Worm (Caenorhabditis elegans): ENCODE results near the gene dhs-13.

Gene dhs-13

DNA sequence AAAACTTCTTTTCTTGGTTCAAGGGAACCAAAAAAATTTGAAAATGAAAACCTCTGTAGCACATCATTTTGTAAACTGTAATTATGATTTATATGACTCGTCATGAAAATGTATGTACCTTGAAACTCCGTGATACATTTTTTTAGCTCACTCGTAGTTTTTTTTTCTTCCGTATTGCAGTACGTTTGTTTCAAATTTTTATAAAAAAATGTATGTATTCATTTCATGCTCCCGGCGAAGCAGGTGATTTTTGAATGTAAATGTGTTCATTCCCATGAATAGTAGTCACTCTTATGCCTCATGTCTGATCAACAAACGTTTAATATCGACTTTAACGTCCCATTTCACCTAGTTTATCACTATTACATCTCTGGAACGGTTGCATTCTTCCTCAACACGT, 46.2 kb downstream of the dhs-13 start, which contains the start of gene sri-27:
Gene sri-27, plus strand, starts transcription at position 301 of the 400 bp plus-strand sequence.
- no peak for TF ChIP-seq tra-1 (GFP tag; IDR thresholded peaks at IDR 0.05)
- TF ChIP-seq zag-1 (tag; optimal IDR thresholded peaks at IDR 0.05), result no peak
- TF ChIP-seq F49E8.2 (tag; optimal IDR thresholded peaks at IDR 0.05; ENCODE audit: borderline replicate concordance), result no peak
- no peak for TF ChIP-seq skn-1 (tag; optimal IDR thresholded peaks at IDR 0.05)
- no peak for TF ChIP-seq jun-1 (tag; optimal IDR thresholded peaks at IDR 0.05)
- TF ChIP-seq madf-9 (GFP tag; conservative IDR thresholded peaks at IDR 0.05), result no peak

DNA sequence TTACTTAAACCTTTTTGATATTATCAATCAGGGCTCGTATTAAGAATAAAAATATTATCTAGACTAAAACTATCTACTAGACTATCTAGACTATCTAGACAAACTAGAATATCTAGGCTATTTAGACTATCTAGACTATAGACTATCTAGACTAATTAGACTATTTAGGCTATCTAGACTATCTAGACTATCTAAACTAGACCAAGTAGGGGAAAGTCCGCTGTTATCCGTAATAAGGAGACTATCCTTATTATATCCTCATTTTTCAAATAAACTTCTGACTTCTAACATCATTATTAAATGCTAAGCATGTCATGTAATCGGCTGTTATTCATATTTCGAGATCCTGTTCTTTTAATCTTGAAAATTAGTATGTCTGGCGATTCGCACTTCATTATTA, 49.6 kb downstream of the dhs-13 start, which contains the start of gene srw-101:
Gene srw-101, plus strand, starts transcription at position 301 of the 400 bp plus-strand sequence.
- TF ChIP-seq mdt-29 (GFP tag; IDR thresholded peaks at IDR 0.05) (no peak), nhr-11 (tag; optimal IDR thresholded peaks at IDR 0.05) (no peak), ceh-82 (tag; optimal IDR thresholded peaks at IDR 0.05) (no peak), mdl-1 (tag; optimal IDR thresholded peaks at IDR 0.05) (no peak), lin-15B (tag; optimal IDR thresholded peaks at IDR 0.05) (no peak), Y105C5A.15 (GFP tag; IDR thresholded peaks at IDR 0.05) (no peak), hif-1 (tag; optimal IDR thresholded peaks at IDR 0.05) (no peak), snpc-1.2 (GFP tag; IDR thresholded peaks at IDR 0.05) (no peak), saeg-2 (GFP tag; IDR thresholded peaks at IDR 0.05) (no peak), dmd-6 (GFP tag; IDR thresholded peaks at IDR 0.05) (no peak), F26F4.8 (GFP tag; conservative IDR thresholded peaks at IDR 0.05) (no peak)

DNA sequence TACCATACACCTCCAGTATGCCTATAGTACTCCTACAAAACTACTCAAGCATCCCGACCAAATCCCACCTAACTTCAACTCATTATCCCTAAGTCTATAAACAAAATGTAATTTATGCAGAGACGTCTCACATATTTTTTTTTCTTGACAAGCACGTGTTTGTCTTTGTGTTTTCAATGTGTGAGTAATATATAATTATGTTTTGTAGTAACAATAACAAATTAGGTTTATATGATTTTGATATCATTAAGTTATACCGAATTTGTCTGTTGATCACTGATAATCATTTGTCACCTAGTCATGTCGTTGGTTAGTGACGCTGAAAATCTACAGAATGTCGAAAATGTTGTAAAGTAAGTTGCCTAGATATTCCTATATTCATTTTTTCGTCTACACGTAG, 51.6 kb downstream of the dhs-13 start, which contains the start of gene srw-102:
Gene srw-102, plus strand, starts transcription at position 301 of the 400 bp plus-strand sequence.
- TF ChIP-seq Y5F2A.4 (GFP tag; optimal IDR thresholded peaks at IDR 0.05) (no peak), daf-12 (tag; optimal IDR thresholded peaks at IDR 0.05) (no peak), tra-1 (GFP tag; IDR thresholded peaks at IDR 0.05) (no peak), dmd-6 (GFP tag; IDR thresholded peaks at IDR 0.05) (no peak), jun-1 (tag; optimal IDR thresholded peaks at IDR 0.05) (no peak), saeg-2 (GFP tag; IDR thresholded peaks at IDR 0.05) (no peak), nhr-11 (tag; optimal IDR thresholded peaks at IDR 0.05) (no peak), zfp-3 (GFP tag; conservative IDR thresholded peaks at IDR 0.05) (no peak), mdl-1 (tag; optimal IDR thresholded peaks at IDR 0.05) (no peak), dmd-9 (GFP tag; IDR thresholded peaks at IDR 0.05) (no peak), lin-15B (tag; optimal IDR thresholded peaks at IDR 0.05) (no peak), egl-43 (GFP tag; IDR thresholded peaks at IDR 0.05) (no peak), aha-1 (tag) (no peak), daf-8 (GFP tag; IDR thresholded peaks at IDR 0.05) (no peak), spr-3 (GFP tag; optimal IDR thresholded peaks at IDR 0.05) (no peak), daf-16 (GFP tag; optimal IDR thresholded peaks at IDR 0.05) (no peak), daf-16 (tag; optimal IDR thresholded peaks at IDR 0.05) (no peak), lir-3 (tag; optimal IDR thresholded peaks at IDR 0.05) (no peak), sdz-12 (GFP tag; optimal IDR thresholded peaks at IDR 0.05) (no peak), zip-2 (tag; optimal IDR thresholded peaks at IDR 0.05) (no peak)

DNA sequence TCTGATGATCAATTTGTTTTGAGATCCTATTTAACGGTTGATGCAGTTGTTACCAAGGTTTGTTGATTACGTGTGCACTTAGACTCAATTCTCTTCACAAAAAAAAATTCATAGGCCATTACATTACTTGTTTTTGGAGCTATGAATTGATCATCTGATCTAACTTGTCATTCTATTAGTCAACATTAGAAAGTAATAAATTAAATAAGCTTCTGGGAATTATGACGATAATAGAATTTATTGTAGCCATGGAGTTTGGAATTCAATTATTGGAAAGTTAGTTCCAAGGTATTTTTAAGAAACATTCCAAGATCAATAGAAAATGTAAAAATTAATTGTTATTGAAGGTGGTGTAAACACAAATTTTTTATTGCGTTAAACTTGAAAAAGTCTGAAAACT, 53.3 kb downstream of the dhs-13 start:
- TF ChIP-seq zag-1 (tag; optimal IDR thresholded peaks at IDR 0.05), result no peak
- TF ChIP-seq ces-1 (GFP tag; optimal IDR thresholded peaks at IDR 0.05), result peak; percentile 5
- TF ChIP-seq unc-62 (GFP tag; optimal IDR thresholded peaks at IDR 0.05 in 1 of 2), result no peak
- no peak for TF ChIP-seq unc-62 (tag; optimal IDR thresholded peaks at IDR 0.05)
- no peak for TF ChIP-seq ctbp-1 (GFP tag; IDR thresholded peaks at IDR 0.05)
- TF ChIP-seq ceh-28 (tag; optimal IDR thresholded peaks at IDR 0.05), result no peak

DNA sequence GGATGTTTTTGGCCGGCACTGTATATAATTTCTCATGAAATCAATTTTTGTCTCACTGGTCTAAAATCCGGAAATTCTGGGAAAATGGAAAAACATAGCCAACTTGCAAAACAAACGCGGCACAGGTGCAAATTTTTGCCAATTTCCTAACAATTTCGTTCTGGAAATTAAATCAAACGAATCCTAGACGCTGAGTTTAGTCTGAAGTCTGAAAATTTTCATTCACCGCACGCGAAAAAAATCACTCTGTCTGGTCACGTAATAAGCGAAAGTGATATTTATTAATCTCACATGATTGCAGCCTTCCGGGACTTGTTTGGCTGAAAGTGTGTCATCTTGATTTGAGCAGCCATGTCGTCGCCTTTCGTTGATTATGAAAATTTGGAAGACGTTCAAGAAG, 54.6 kb downstream of the dhs-13 start, which contains the start of gene srw-103:
Gene srw-103, plus strand, starts transcription at position 301 of the 400 bp plus-strand sequence.
- TF ChIP-seq unc-130 (GFP tag; optimal IDR thresholded peaks at IDR 0.05), result no peak
- TF ChIP-seq ZK546.5 (tag; optimal IDR thresholded peaks at IDR 0.05), result no peak
- TF ChIP-seq skn-1 (tag; optimal IDR thresholded peaks at IDR 0.05), result no peak
- no peak for TF ChIP-seq zip-2 (tag; optimal IDR thresholded peaks at IDR 0.05)
- TF ChIP-seq R02D3.7 (tag; optimal IDR thresholded peaks at IDR 0.05), result no peak
- TF ChIP-seq gei-8 (GFP tag; optimal IDR thresholded peaks at IDR 0.05), result no peak
- no peak for TF ChIP-seq ceh-28 (tag; optimal IDR thresholded peaks at IDR 0.05)
- TF ChIP-seq ztf-11 (tag; optimal IDR thresholded peaks at IDR 0.05), result no peak
- no peak for TF ChIP-seq daf-12 (tag; optimal IDR thresholded peaks at IDR 0.05)
- no peak for TF ChIP-seq lin-38 (GFP tag; IDR thresholded peaks at IDR 0.05)
- no peak for TF ChIP-seq tra-1 (GFP tag; IDR thresholded peaks at IDR 0.05)
- no peak for TF ChIP-seq jun-1 (tag; optimal IDR thresholded peaks at IDR 0.05)
- TF ChIP-seq snpc-1.2 (GFP tag; IDR thresholded peaks at IDR 0.05), result no peak
- no peak for TF ChIP-seq pha-4 (GFP tag; IDR thresholded peaks at IDR 0.05)
- TF ChIP-seq pha-4 (tag; optimal IDR thresholded peaks at IDR 0.05), result no peak
- no peak for TF ChIP-seq set-16 (GFP tag; IDR thresholded peaks at IDR 0.05)
